Worm (Caenorhabditis elegans) whole organism, L4/young adult: ENCODE results near the gene F28H7.2.

Experiments used
- dao-5 ChIP-seq: sonication (generic microtip); optimal IDR thresholded peaks from 2 replicates; lab custom pipeline; 2016; ENCODE audit warnings: missing genotype, missing genetic modification characterization, moderate library complexity, missing compliant biosample characterization
- him-1 ChIP-seq: sonication (generic microtip); optimal IDR thresholded peaks from 2 replicates; lab custom pipeline; 2016; ENCODE audit warnings: missing genotype, missing genetic modification reagents, missing genetic modification characterization, missing compliant biosample characterization

DNA sequence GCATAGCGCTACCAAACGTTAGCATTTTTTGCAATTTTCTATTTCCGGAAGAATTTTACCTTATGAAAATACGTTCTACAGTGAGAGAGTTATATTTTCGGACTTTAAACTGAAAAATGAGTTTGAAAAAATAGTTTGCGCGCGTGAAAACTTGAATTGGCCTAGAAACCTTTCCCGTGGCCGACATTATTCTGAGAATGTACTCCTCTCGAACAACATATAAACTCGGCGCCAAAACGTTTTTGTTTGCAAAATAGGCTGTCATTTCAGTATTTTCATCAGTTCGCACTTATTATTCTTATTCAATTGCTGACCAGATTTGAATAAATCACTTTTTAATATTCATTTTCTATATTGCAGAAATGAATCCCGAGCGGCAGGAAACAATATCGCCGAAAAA is 10.9 kb upstream of the F28H7.2 start, which contains the start of the genes mre-11 and wdr-5.3:
- TF ChIP-seq him-1 (tag; lab: Kevin White, UChicago) (peak; percentile 22), dao-5 (tag; lab: Kevin White, UChicago) (no peak)
